Worm (Caenorhabditis elegans) whole organism, late embryonic: ENCODE measurements around the gene ZK666.2.

Source experiments
- K09A11.1 ChIP-seq: sonication (generic microtip); optimal IDR thresholded peaks from 2 replicates; lab custom pipeline; 2017; ENCODE audit warnings: antibody characterized with exemption, mild to moderate bottlenecking, missing genetic modification characterization, missing compliant biosample characterization; ENCODE audit not compliant: insufficient read depth
- ama-1 ChIP-seq: fragments of 150-350 bp; optimal IDR thresholded peaks from 2 replicates; lab custom pipeline; 2014
- ceh-22 ChIP-seq: sonication (generic microtip); optimal IDR thresholded peaks from 2 replicates; lab custom pipeline; 2017; ENCODE audit warnings: missing biosample characterization, missing genetic modification characterization
- ceh-31 ChIP-seq: sonication (generic microtip); optimal IDR thresholded peaks from 2 replicates; lab custom pipeline; 2016; ENCODE audit warnings: missing genetic modification characterization, missing compliant biosample characterization
- ceh-45 ChIP-seq: fragments of 200-800 bp; sonication (Bioruptor generic); IDR thresholded peaks from 2 replicates; pipeline ENCODE4 v1.3.6; 2022; ENCODE audit warnings: missing genetic modification reagents, missing genetic modification characterization, missing compliant biosample characterization
- ceh-48 ChIP-seq: sonication (generic microtip); optimal IDR thresholded peaks from 2 replicates; lab custom pipeline; 2016; ENCODE audit warnings: missing genetic modification characterization, inconsistent platforms, missing compliant biosample characterization
- ceh-6 ChIP-seq: fragments of 200-800 bp; sonication (Bioruptor generic); optimal IDR thresholded peaks from 2 replicates; lab custom pipeline; 2018; ENCODE audit warnings: mild to moderate bottlenecking, missing genetic modification characterization, missing compliant biosample characterization
- ceh-9 ChIP-seq: sonication (generic microtip); optimal IDR thresholded peaks from 2 replicates; lab custom pipeline; 2016; ENCODE audit warnings: mild to moderate bottlenecking, missing genetic modification characterization, inconsistent platforms, missing compliant biosample characterization
- nhr-11 ChIP-seq: fragments of 150-350 bp; optimal IDR thresholded peaks from 2 replicates; lab custom pipeline; 2014; ENCODE audit warnings: missing biosample characterization, missing genetic modification characterization
- nhr-232 ChIP-seq: sonication (generic microtip); optimal IDR thresholded peaks from 2 replicates; lab custom pipeline; 2016; ENCODE audit warnings: missing genetic modification characterization, missing compliant biosample characterization
- pat-9 ChIP-seq: fragments of 200-800 bp; sonication (Bioruptor generic); optimal IDR thresholded peaks from 2 replicates; lab custom pipeline; 2018; ENCODE audit warnings: mild to moderate bottlenecking, missing genetic modification characterization, moderate library complexity, missing compliant biosample characterization

DNA sequence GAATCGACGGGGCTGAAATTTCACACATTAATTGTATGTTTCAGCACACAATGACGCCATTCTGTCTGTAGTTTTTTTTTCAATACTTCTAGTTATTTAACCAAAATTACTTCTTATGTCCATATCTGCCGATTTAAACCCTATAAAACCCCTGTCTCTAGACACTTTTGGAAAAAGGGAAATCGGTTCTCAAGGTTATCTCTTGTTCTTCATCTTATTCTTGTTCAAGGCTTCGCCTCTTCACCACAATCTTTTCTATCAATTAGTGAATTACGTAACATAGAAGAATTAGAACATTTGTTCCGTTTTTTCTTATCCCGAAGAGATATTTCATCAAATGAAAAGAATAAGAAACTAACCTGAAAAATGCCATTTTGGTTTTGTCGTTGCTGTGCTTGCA lies 29.0 kb upstream of the ZK666.2 start:
- no peak for TF ChIP-seq ceh-6 (GFP tag; lab: Kevin White, UChicago)
- TF ChIP-seq ama-1 (lab: Kevin White, UChicago) = no peak
- TF ChIP-seq ceh-45 = no peak
- TF ChIP-seq ceh-48 (tag; lab: Kevin White, UChicago) = no peak
- no peak for TF ChIP-seq K09A11.1
- no peak for TF ChIP-seq nhr-11 (tag; lab: Kevin White, UChicago)
- TF ChIP-seq pat-9 (tag; lab: Kevin White, UChicago) = no peak
- no peak for TF ChIP-seq ceh-31 (tag; lab: Kevin White, UChicago)
- TF ChIP-seq ceh-9 = no peak
- no peak for TF ChIP-seq ceh-22 (tag; lab: Kevin White, UChicago)
- no peak for TF ChIP-seq nhr-232
